Fruit fly (Drosophila melanogaster): ENCODE measurements around the gene CG14930.

- TF ChIP-seq Abd-B (GFP tag; optimal IDR thresholded peaks at IDR 0.05) (no peak), rgr (GFP tag; optimal IDR thresholded peaks at IDR 0.05) (no peak), Jra (GFP tag; optimal IDR thresholded peaks at IDR 0.05) (no peak), OdsH (GFP tag; optimal IDR thresholded peaks at IDR 0.05) (no peak), GATAd (GFP tag; optimal IDR thresholded peaks at IDR 0.05) (no peak), usp (GFP tag; optimal IDR thresholded peaks at IDR 0.05) (no peak), Rel (GFP tag; optimal IDR thresholded peaks at IDR 0.05) (no peak), Rel (tag; optimal IDR thresholded peaks at IDR 0.05) (no peak), h (GFP tag; optimal IDR thresholded peaks at IDR 0.05) (no peak), br (GFP tag; optimal IDR thresholded peaks at IDR 0.05) (no peak), Dfd (GFP tag; optimal IDR thresholded peaks at IDR 0.05) (no peak), tai (GFP tag; optimal IDR thresholded peaks at IDR 0.05) (no peak)
Observed at dm6 chr2L:11484407-11484806, 36.7 kb downstream of the CG14930 start, which contains the start of the genes CG43355 and sala.

All from whole organism, wandering third instar larva.